Fruit fly (Drosophila melanogaster) S2 (cell line): ENCODE data around the gene CG13807.
A peak's percentile ranks its signal among the peaks of the same experiment; 100 is the strongest.

Experiments
- CG8478 ChIP-seq: fragments of >200 bp; optimal IDR thresholded peaks from 2 replicates; lab custom pipeline; 2018
- CTCF ChIP-seq, 2 experiments: fragments of >200 bp; optimal IDR thresholded peaks; 2 replicates each; lab custom pipeline; 2018

DNA sequence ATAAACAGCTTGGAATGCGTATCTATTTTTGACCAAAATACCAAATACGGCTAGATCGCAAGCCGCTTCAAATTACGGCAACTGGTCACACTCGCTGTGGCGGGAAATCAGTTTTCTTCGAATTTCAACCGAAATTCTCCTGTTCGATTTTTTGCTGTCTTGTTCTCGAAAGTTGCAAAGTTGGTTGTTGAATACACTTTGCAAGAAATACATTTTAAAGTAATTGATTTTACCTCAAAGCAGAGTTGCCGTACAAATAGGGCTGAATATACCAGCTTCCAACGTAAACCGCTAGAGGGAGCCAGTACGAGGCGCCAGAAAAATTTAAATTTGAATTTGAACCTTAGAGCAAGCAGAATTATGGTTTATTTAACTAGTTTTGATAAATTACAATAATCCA is 25.7 kb upstream of the CG13807 start, which contains the start of gene CG9018:
- no peak for TF ChIP-seq CG8478 (lab: Kevin White, UChicago)
- peak; percentile 91 for TF ChIP-seq CTCF (optimal IDR thresholded peaks at IDR 0.05; lab: Kevin White, UChicago)
